Worm (Caenorhabditis elegans): ENCODE results near the gene ncx-3.

ncx-3 gene

ce11 chrIV:10697022-10697979, 19.1 kb upstream of the ncx-3 start, which contains the start of gene allo-1:
Gene allo-1, minus strand, starts transcription at chrIV:10697072.
- TF ChIP-seq pat-9 (tag; optimal IDR thresholded peaks at IDR 0.05) (no peak), unc-55 (GFP tag; optimal IDR thresholded peaks at IDR 0.05) (peak; percentile 23), ceh-18 (tag; optimal IDR thresholded peaks at IDR 0.05) (peak; percentile 28), hlh-30 (tag; optimal IDR thresholded peaks at IDR 0.05; ENCODE audit: insufficient read depth) (peak; percentile 79), syd-9 (tag; optimal IDR thresholded peaks at IDR 0.05) (no peak), ceh-22 (tag; optimal IDR thresholded peaks at IDR 0.05) (no peak)

- TF ChIP-seq fkh-6 (tag; optimal IDR thresholded peaks at IDR 0.05) (no peak), dve-1 (tag; optimal IDR thresholded peaks at IDR 0.05) (no peak), sox-2 (GFP tag; IDR thresholded peaks at IDR 0.05) (no peak), zip-5 (tag; optimal IDR thresholded peaks at IDR 0.05) (no peak), unc-86 (tag; optimal IDR thresholded peaks at IDR 0.05) (no peak), tbx-7 (tag; optimal IDR thresholded peaks at IDR 0.05) (no peak), ceh-9 (tag; optimal IDR thresholded peaks at IDR 0.05) (no peak), C38D4.7 (GFP tag; optimal IDR thresholded peaks at IDR 0.05) (no peak), pha-4 (tag; optimal IDR thresholded peaks at IDR 0.05) (no peak), eyg-1 (tag; optimal IDR thresholded peaks at IDR 0.05) (no peak), K09A11.1 (tag; optimal IDR thresholded peaks at IDR 0.05; ENCODE audit: insufficient read depth) (no peak), syd-9 (tag; optimal IDR thresholded peaks at IDR 0.05) (no peak), unc-55 (GFP tag; optimal IDR thresholded peaks at IDR 0.05) (no peak), ref-2 (tag; optimal IDR thresholded peaks at IDR 0.05) (no peak), hlh-6 (tag; optimal IDR thresholded peaks at IDR 0.05) (no peak), rnt-1 (tag; optimal IDR thresholded peaks at IDR 0.05) (no peak), npax-4 (tag; optimal IDR thresholded peaks at IDR 0.05) (no peak), fkh-10 (GFP tag; optimal IDR thresholded peaks at IDR 0.05) (no peak)
These were observed 18.0 kb upstream of the ncx-3 start for ce11 chrIV:10698486-10698885.

- TF ChIP-seq che-1 (tag; optimal IDR thresholded peaks at IDR 0.05), result no peak
- no peak for TF ChIP-seq pag-3 (tag; optimal IDR thresholded peaks at IDR 0.05; ENCODE audit: borderline replicate concordance)
- TF ChIP-seq sdc-2 (tag; optimal IDR thresholded peaks at IDR 0.05), result no peak
- TF ChIP-seq pha-4 (tag; optimal IDR thresholded peaks at IDR 0.05), result no peak
- no peak for TF ChIP-seq pqm-1 (tag; optimal IDR thresholded peaks at IDR 0.05)
- TF ChIP-seq elt-2 (tag; optimal IDR thresholded peaks at IDR 0.05), result no peak
- TF ChIP-seq tbx-7 (tag; optimal IDR thresholded peaks at IDR 0.05), result no peak
- no peak for TF ChIP-seq tbx-2 (tag; optimal IDR thresholded peaks at IDR 0.05)
- TF ChIP-seq ceh-48 (tag; optimal IDR thresholded peaks at IDR 0.05), result no peak
- TF ChIP-seq pat-9 (tag; optimal IDR thresholded peaks at IDR 0.05), result no peak
- no peak for TF ChIP-seq ceh-45 (GFP tag; IDR thresholded peaks at IDR 0.05)
- no peak for TF ChIP-seq hlh-30 (tag; optimal IDR thresholded peaks at IDR 0.05; ENCODE audit: insufficient read depth)
- no peak for TF ChIP-seq dve-1 (tag; optimal IDR thresholded peaks at IDR 0.05)
- TF ChIP-seq ceh-31 (tag; optimal IDR thresholded peaks at IDR 0.05), result no peak
These were observed 17.4 kb upstream of the ncx-3 start for ce11 chrIV:10699000-10699399.

ce11 chrIV:10699660-10700059, 16.8 kb upstream of the ncx-3 start, which contains the start of gene R102.11:
Gene R102.11, minus strand, starts transcription at chrIV:10699760.
- TF ChIP-seq tbx-7 (tag; optimal IDR thresholded peaks at IDR 0.05) (no peak), ceh-2 (tag; optimal IDR thresholded peaks at IDR 0.05) (no peak), syd-9 (tag; optimal IDR thresholded peaks at IDR 0.05) (no peak), elt-4 (tag; optimal IDR thresholded peaks at IDR 0.05) (no peak), ztf-16 (tag; optimal IDR thresholded peaks at IDR 0.05) (no peak)

Measured in whole organism, late embryonic.